Fruit fly (Drosophila melanogaster) whole organism, embryonic: ENCODE data around the gene CG10086.

ENCODE experiments used
- CG10267 ChIP-seq: fragments of 200-800 bp; sonication (Bioruptor generic); optimal IDR thresholded peaks from 2 replicates; lab custom pipeline; 2018; ENCODE audit warnings: missing biosample characterization, mild to moderate bottlenecking, missing genetic modification characterization, moderate library complexity
- CG8388 ChIP-seq: fragments of 200-800 bp; sonication (Bioruptor generic); optimal IDR thresholded peaks from 2 replicates; lab custom pipeline; 2019; ENCODE audit warnings: missing biosample characterization, mild to moderate bottlenecking, missing genetic modification characterization, moderate library complexity
- Hr39 ChIP-seq: fragments of >200 bp; optimal IDR thresholded peaks from 2 replicates; lab custom pipeline; 2017
- Mad ChIP-seq: fragments of 200-800 bp; sonication (Bioruptor generic); optimal IDR thresholded peaks from 2 replicates; lab custom pipeline; 2016; ENCODE audit warnings: missing biosample characterization, missing genetic modification characterization
- Sox100B ChIP-seq: fragments of 200-800 bp; sonication (Bioruptor generic); optimal IDR thresholded peaks from 3 replicates; lab custom pipeline; 2018; ENCODE audit warnings: missing biosample characterization, mild to moderate bottlenecking, missing genetic modification characterization
- nmo ChIP-seq: fragments of 200-800 bp; sonication (Bioruptor generic); optimal IDR thresholded peaks from 2 replicates; lab custom pipeline; 2018; ENCODE audit warnings: missing biosample characterization, mild to moderate bottlenecking, missing genetic modification characterization, moderate library complexity
- usp ChIP-seq: fragments of >200 bp; optimal IDR thresholded peaks from 2 replicates; lab custom pipeline; 2017; ENCODE audit warnings: missing biosample characterization, missing genetic modification characterization
- zfh2 ChIP-seq: fragments of 200-800 bp; sonication (Bioruptor generic); optimal IDR thresholded peaks from 2 replicates; lab custom pipeline; 2016; ENCODE audit warnings: missing biosample characterization, missing genetic modification characterization

- no peak for TF ChIP-seq usp (GFP tag; lab: Kevin White, UChicago)
- TF ChIP-seq CG10267 (tag; lab: Kevin White, UChicago): no peak
- TF ChIP-seq CG8388 (GFP tag; lab: Kevin White, UChicago): no peak
- no peak for TF ChIP-seq Mad (GFP tag; lab: Kevin White, UChicago)
- TF ChIP-seq zfh2 (GFP tag; lab: Kevin White, UChicago): no peak
- no peak for TF ChIP-seq Sox100B
- TF ChIP-seq nmo: no peak
- no peak for TF ChIP-seq Hr39 (lab: Kevin White, UChicago)
These were observed 29.4 kb upstream of the CG10086 start for dm6 chr3R:7760970-7761558.
